Fruit fly (Drosophila melanogaster) whole organism, embryonic: ENCODE measurements around the gene nompC.

Source experiments
- BEAF-32 ChIP-seq: fragments of 200-800 bp; sonication (Bioruptor generic); optimal IDR thresholded peaks from 3 replicates; lab custom pipeline; 2017; ENCODE audit warnings: missing biosample characterization, missing genetic modification characterization, mild to moderate bottlenecking, moderate library complexity, missing genetic modification reagents
- Blimp-1 ChIP-seq: fragments of 200-800 bp; sonication (Bioruptor generic); optimal IDR thresholded peaks from 3 replicates; lab custom pipeline; 2018; ENCODE audit warnings: missing biosample characterization, missing genetic modification characterization, mild to moderate bottlenecking, moderate library complexity, missing genetic modification reagents
- CG1024 ChIP-seq: fragments of 200-800 bp; sonication (Bioruptor generic); IDR thresholded peaks from 2 replicates; pipeline ENCODE4 v1.3.6; 2022; ENCODE audit warnings: missing biosample characterization, missing genetic modification characterization
- CG13287 ChIP-seq: fragments of 200-800 bp; sonication (Bioruptor generic); IDR thresholded peaks from 2 replicates; pipeline ENCODE4 v1.3.6; 2022; ENCODE audit warnings: missing biosample characterization, missing genetic modification characterization; ENCODE audit not compliant: partially characterized antibody
- CG1529 ChIP-seq: fragments of 200-800 bp; sonication (Bioruptor generic); optimal IDR thresholded peaks from 3 replicates; lab custom pipeline; 2018; ENCODE audit warnings: missing biosample characterization, missing genetic modification characterization
- CG2875 ChIP-seq: fragments of 200-800 bp; sonication (Bioruptor generic); optimal IDR thresholded peaks from 2 replicates; lab custom pipeline; 2017; ENCODE audit warnings: missing biosample characterization, mild to moderate bottlenecking, missing genetic modification characterization, missing genetic modification reagents
- CG31365 ChIP-seq: fragments of 200-800 bp; sonication (Bioruptor generic); optimal IDR thresholded peaks from 2 replicates; lab custom pipeline; 2018; ENCODE audit warnings: missing biosample characterization, mild to moderate bottlenecking, missing genetic modification characterization
- CG6813 ChIP-seq: fragments of 200-800 bp; sonication (Bioruptor generic); optimal IDR thresholded peaks from 2 replicates; lab custom pipeline; 2017; ENCODE audit warnings: missing biosample characterization, missing genetic modification characterization, mild to moderate bottlenecking, moderate library complexity, missing genetic modification reagents
- CG7839 ChIP-seq: fragments of 200-800 bp; sonication (Bioruptor generic); optimal IDR thresholded peaks from 3 replicates; lab custom pipeline; 2018; ENCODE audit warnings: missing biosample characterization, mild to moderate bottlenecking, missing genetic modification characterization, moderate library complexity
- CG9727 ChIP-seq: fragments of 200-800 bp; sonication (Bioruptor generic); optimal IDR thresholded peaks from 3 replicates; lab custom pipeline; 2017; ENCODE audit warnings: missing biosample characterization, mild to moderate bottlenecking, missing genetic modification characterization
- CTCF ChIP-seq: fragments of 200-800 bp; sonication (Bioruptor generic); optimal IDR thresholded peaks from 2 replicates; lab custom pipeline; 2017; ENCODE audit warnings: missing biosample characterization, mild to moderate bottlenecking, missing genetic modification characterization, moderate library complexity
- Dfd ChIP-seq, 2 experiments: fragments of >200 bp; optimal IDR thresholded peaks; 2 replicates each; lab custom pipeline; 2017; ENCODE audit warnings: missing biosample characterization in 2 of 2, missing genetic modification characterization in 2 of 2
- Dip3 ChIP-seq: fragments of 200-800 bp; sonication (Bioruptor generic); optimal IDR thresholded peaks from 3 replicates; lab custom pipeline; 2016; ENCODE audit warnings: missing biosample characterization, missing genetic modification characterization
- Drgx ChIP-seq: fragments of 200-800 bp; sonication (Bioruptor generic); IDR thresholded peaks from 2 replicates; pipeline ENCODE4 v1.3.6; 2022; ENCODE audit warnings: missing biosample characterization, missing genetic modification characterization
- HmgZ ChIP-seq: fragments of 200-800 bp; sonication (Bioruptor generic); optimal IDR thresholded peaks from 2 replicates; lab custom pipeline; 2018; ENCODE audit warnings: missing biosample characterization, mild to moderate bottlenecking, missing genetic modification characterization
- Hmx ChIP-seq: fragments of 200-800 bp; sonication (Bioruptor generic); optimal IDR thresholded peaks from 2 replicates; lab custom pipeline; 2016; ENCODE audit warnings: missing biosample characterization, missing genetic modification characterization
- Med ChIP-seq: fragments of 200-800 bp; sonication (Bioruptor generic); peaks from one replicate; lab custom pipeline; 2016; ENCODE audit warnings: missing biosample characterization, missing genetic modification characterization, mild to moderate bottlenecking, inconsistent platforms, moderate library complexity
- Neu2 ChIP-seq: fragments of 200-800 bp; sonication (Bioruptor generic); optimal IDR thresholded peaks from 3 replicates; lab custom pipeline; 2016; ENCODE audit warnings: missing biosample characterization, missing genetic modification characterization, borderline replicate concordance
- Oli ChIP-seq: fragments of 200-800 bp; sonication (Bioruptor generic); optimal IDR thresholded peaks from 2 replicates; lab custom pipeline; 2018; ENCODE audit warnings: missing biosample characterization, mild to moderate bottlenecking, missing genetic modification characterization, moderate library complexity
- PHDP ChIP-seq: fragments of 200-800 bp; sonication (Bioruptor generic); optimal IDR thresholded peaks from 3 replicates; lab custom pipeline; 2018; ENCODE audit warnings: missing biosample characterization, mild to moderate bottlenecking, missing genetic modification characterization, moderate library complexity
- Sox100B ChIP-seq: fragments of 200-800 bp; sonication (Bioruptor generic); optimal IDR thresholded peaks from 3 replicates; lab custom pipeline; 2018; ENCODE audit warnings: missing biosample characterization, mild to moderate bottlenecking, missing genetic modification characterization
- Sox102F ChIP-seq: fragments of 200-800 bp; sonication (Bioruptor generic); optimal IDR thresholded peaks from 2 replicates; lab custom pipeline; 2018; ENCODE audit warnings: missing biosample characterization, mild to moderate bottlenecking, missing genetic modification characterization, moderate library complexity
- Tbp ChIP-seq: fragments of >200 bp; optimal IDR thresholded peaks from 2 replicates; lab custom pipeline; 2018; ENCODE audit warnings: missing biosample characterization, missing genetic modification characterization
- amos ChIP-seq: fragments of 200-800 bp; sonication (Bioruptor generic); IDR thresholded peaks from 2 replicates; pipeline ENCODE4 v1.3.6; 2022; ENCODE audit warnings: missing biosample characterization, missing genetic modification characterization; ENCODE audit not compliant: partially characterized antibody
- cg ChIP-seq: fragments of 200-800 bp; sonication (Bioruptor generic); optimal IDR thresholded peaks from 3 replicates; lab custom pipeline; 2019; ENCODE audit warnings: missing biosample characterization, mild to moderate bottlenecking, missing genetic modification characterization, moderate library complexity
- chinmo ChIP-seq: fragments of 200-800 bp; sonication (Bioruptor generic); IDR thresholded peaks from 4 replicates; pipeline ENCODE4 v1.3.6; 2022; ENCODE audit warnings: missing biosample characterization, missing genetic modification characterization; ENCODE audit not compliant: partially characterized antibody
- eve ChIP-seq, 2 experiments: fragments of >200 bp; optimal IDR thresholded peaks; 2 replicates each; lab custom pipeline; 2017; ENCODE audit warnings: missing biosample characterization in 2 of 2, missing genetic modification characterization in 2 of 2
- kni ChIP-seq: fragments of 200-800 bp; sonication (Bioruptor generic); optimal IDR thresholded peaks from 3 replicates; lab custom pipeline; 2017; ENCODE audit warnings: mild to moderate bottlenecking, missing biosample characterization, missing genetic modification reagents, missing genetic modification characterization
- lab ChIP-seq: fragments of 200-800 bp; sonication (Bioruptor generic); optimal IDR thresholded peaks from 3 replicates; lab custom pipeline; 2017; ENCODE audit warnings: missing biosample characterization, missing genetic modification characterization, mild to moderate bottlenecking, moderate library complexity, missing genetic modification reagents
- luna ChIP-seq: fragments of 200-800 bp; sonication (Bioruptor generic); optimal IDR thresholded peaks from 2 replicates; lab custom pipeline; 2016; ENCODE audit warnings: missing biosample characterization, missing genetic modification characterization
- mirr ChIP-seq: fragments of 200-800 bp; sonication (Bioruptor generic); optimal IDR thresholded peaks from 3 replicates; lab custom pipeline; 2018; ENCODE audit warnings: missing biosample characterization, mild to moderate bottlenecking, missing genetic modification characterization
- pita ChIP-seq: fragments of 200-800 bp; sonication (Bioruptor generic); optimal IDR thresholded peaks from 2 replicates; lab custom pipeline; 2017; ENCODE audit warnings: missing biosample characterization, mild to moderate bottlenecking, missing genetic modification characterization
- sens ChIP-seq: fragments of 200-800 bp; sonication (Bioruptor generic); peaks from one replicate; lab custom pipeline; 2016; ENCODE audit warnings: missing biosample characterization, missing genetic modification characterization
- sens-2 ChIP-seq: fragments of 200-800 bp; sonication (Bioruptor generic); IDR thresholded peaks from 2 replicates; pipeline ENCODE4 v1.3.6; 2022; ENCODE audit warnings: missing biosample characterization, missing genetic modification characterization
- tgo ChIP-seq: fragments of 200-800 bp; sonication (Bioruptor generic); IDR thresholded peaks from 3 replicates; pipeline ENCODE4 v1.3.6; 2022; ENCODE audit warnings: missing biosample characterization, missing genetic modification characterization
- wek ChIP-seq: fragments of 200-800 bp; sonication (Bioruptor generic); optimal IDR thresholded peaks from 3 replicates; lab custom pipeline; 2018; ENCODE audit warnings: missing biosample characterization, mild to moderate bottlenecking, missing genetic modification characterization, moderate library complexity

Gene nompC

dm6 chr2L:5338721-5339036 lies 7.3 kb upstream of the nompC start (continued):
- TF ChIP-seq kni (peak; percentile 29), CG1024 (peak; percentile 14; the same call in 1 of the 2 replicates), PHDP (tag; lab: Kevin White, UChicago) (peak; percentile 20), Med (GFP tag; lab: Kevin White, UChicago) (peak; percentile 57), sens (peak; percentile 19), Sox102F (GFP tag; lab: Kevin White, UChicago) (peak; percentile 47), CG2875 (GFP tag; lab: Kevin White, UChicago) (peak; percentile 59), tgo (GFP tag; lab: Robert Waterston, UW) (no peak), CG1529 (GFP tag; lab: Kevin White, UChicago) (peak; percentile 19), Blimp-1 (GFP tag; lab: Kevin White, UChicago) (peak; percentile 67), Dip3 (GFP tag; lab: Kevin White, UChicago) (no peak), Sox100B (GFP tag; lab: Kevin White, UChicago) (peak; percentile 36)

- TF ChIP-seq Drgx (GFP tag; lab: Robert Waterston, UW), result no peak
- TF ChIP-seq lab (GFP tag; lab: Kevin White, UChicago), result peak; percentile 21
- no peak for TF ChIP-seq Dfd (GFP tag; optimal IDR thresholded peaks at IDR 0.05; lab: Kevin White, UChicago)
- no peak for TF ChIP-seq CG31365 (tag; lab: Kevin White, UChicago)
- TF ChIP-seq luna (GFP tag; lab: Kevin White, UChicago), result no peak
- TF ChIP-seq Neu2 (GFP tag; lab: Kevin White, UChicago), result no peak
- TF ChIP-seq pita (GFP tag; lab: Kevin White, UChicago), result no peak
- TF ChIP-seq HmgZ, result peak; percentile 27
- TF ChIP-seq wek (GFP tag; lab: Kevin White, UChicago), result no peak
- TF ChIP-seq BEAF-32, result peak; percentile 19
- TF ChIP-seq CG9727 (GFP tag; lab: Kevin White, UChicago), result no peak
- TF ChIP-seq amos (GFP tag; lab: Robert Waterston, UW), result peak; percentile 22; the same call in 1 of the 2 replicates
- TF ChIP-seq mirr (GFP tag; lab: Kevin White, UChicago), result peak; percentile 55
- peak in 1 of 2 experiments; percentile 32 for TF ChIP-seq eve (GFP tag; optimal IDR thresholded peaks at IDR 0.05; lab: Kevin White, UChicago)
- no peak for TF ChIP-seq CG7839
- no peak for TF ChIP-seq Tbp (GFP tag; lab: Kevin White, UChicago)
- peak; percentile 30 for TF ChIP-seq cg
- TF ChIP-seq Hmx (GFP tag; lab: Kevin White, UChicago), result no peak
- TF ChIP-seq sens-2 (GFP tag; lab: Robert Waterston, UW), result no peak
- 0 out of 4 replicates have a peak, but pooled peaks have one; percentile 33 for TF ChIP-seq chinmo (GFP tag; lab: Robert Waterston, UW)
- TF ChIP-seq CTCF (GFP tag; lab: Kevin White, UChicago), result peak; percentile 55
- TF ChIP-seq CG13287 (GFP tag; lab: Robert Waterston, UW), result peak; percentile 29; the same call in 1 of the 2 replicates
- TF ChIP-seq CG6813 (GFP tag; lab: Kevin White, UChicago), result peak; percentile 13
- TF ChIP-seq Oli (tag; lab: Kevin White, UChicago), result no peak
- TF ChIP-seq, all 482 proteins: peak for 11
These were observed 4.9 kb upstream of the nompC start for dm6 chr2L:5341015-5341608.
